Worm (Caenorhabditis elegans): Measurements from ENCODE around the gene fbxl-3.

Gene fbxl-3

ce11 chrII:5384282-5384681, 14.4 kb downstream of the fbxl-3 start:
- TF ChIP-seq cnd-1 (tag; optimal IDR thresholded peaks at IDR 0.05) (no peak), blmp-1 (tag; optimal IDR thresholded peaks at IDR 0.05) (no peak), nhr-2 (tag; optimal IDR thresholded peaks at IDR 0.05) (no peak), flh-1 (GFP tag; optimal IDR thresholded peaks at IDR 0.05) (no peak), nhr-237 (tag; optimal IDR thresholded peaks at IDR 0.05) (no peak), bed-3 (GFP tag; optimal IDR thresholded peaks at IDR 0.05) (no peak), ceh-39 (tag; optimal IDR thresholded peaks at IDR 0.05) (no peak), mep-1 (tag; optimal IDR thresholded peaks at IDR 0.05) (no peak), elt-3 (tag; optimal IDR thresholded peaks at IDR 0.05) (no peak), M03D4.4 (tag; optimal IDR thresholded peaks at IDR 0.05) (no peak), mls-2 (tag; optimal IDR thresholded peaks at IDR 0.05) (no peak), lsy-2 (tag; optimal IDR thresholded peaks at IDR 0.05) (no peak), ham-2 (GFP tag; optimal IDR thresholded peaks at IDR 0.05) (no peak), elt-1 (tag; optimal IDR thresholded peaks at IDR 0.05; ENCODE audit: borderline replicate concordance, insufficient read depth) (no peak), nhr-12 (tag; optimal IDR thresholded peaks at IDR 0.05) (no peak), nhr-76 (tag; optimal IDR thresholded peaks at IDR 0.05) (no peak)

- TF ChIP-seq nhr-2 (tag; optimal IDR thresholded peaks at IDR 0.05) (peak; percentile 90), elt-1 (tag; optimal IDR thresholded peaks at IDR 0.05; ENCODE audit: borderline replicate concordance, insufficient read depth) (no peak), nhr-237 (tag; optimal IDR thresholded peaks at IDR 0.05) (peak; percentile 32), unc-39 (tag; optimal IDR thresholded peaks at IDR 0.05) (no peak), cnd-1 (tag; optimal IDR thresholded peaks at IDR 0.05) (peak; percentile 24), lsy-2 (tag; optimal IDR thresholded peaks at IDR 0.05) (peak; percentile 2), ces-1 (GFP tag; optimal IDR thresholded peaks at IDR 0.05) (no peak), sem-2 (GFP tag; optimal IDR thresholded peaks at IDR 0.05) (no peak), mep-1 (tag; optimal IDR thresholded peaks at IDR 0.05) (peak; percentile 47), sptf-1 (tag; optimal IDR thresholded peaks at IDR 0.05) (peak; percentile 20), bed-3 (GFP tag; optimal IDR thresholded peaks at IDR 0.05) (no peak), ham-2 (GFP tag; optimal IDR thresholded peaks at IDR 0.05) (peak; percentile 57), unc-120 (tag; optimal IDR thresholded peaks at IDR 0.05; ENCODE audit: poor library complexity, severe bottlenecking) (no peak), nhr-76 (tag; optimal IDR thresholded peaks at IDR 0.05) (no peak), ztf-11 (tag; optimal IDR thresholded peaks at IDR 0.05) (no peak), nhr-12 (tag; optimal IDR thresholded peaks at IDR 0.05) (no peak), nhr-28 (tag; optimal IDR thresholded peaks at IDR 0.05) (no peak), blmp-1 (tag; optimal IDR thresholded peaks at IDR 0.05) (no peak)
These were observed 19.1 kb downstream of the fbxl-3 start, which contains the start of gene pkc-3 for ce11 chrII:5379614-5380077. TSS of gene pkc-3 (plus strand) at chrII:5380027.

- no peak for TF ChIP-seq cnd-1 (tag; optimal IDR thresholded peaks at IDR 0.05)
- no peak for TF ChIP-seq ztf-11 (tag; optimal IDR thresholded peaks at IDR 0.05)
- TF ChIP-seq tbx-8 (GFP tag; optimal IDR thresholded peaks at IDR 0.05) = no peak
- TF ChIP-seq unc-39 (tag; optimal IDR thresholded peaks at IDR 0.05) = no peak
- TF ChIP-seq nhr-12 (tag; optimal IDR thresholded peaks at IDR 0.05) = no peak
- TF ChIP-seq lsy-2 (tag; optimal IDR thresholded peaks at IDR 0.05) = no peak
- TF ChIP-seq mls-2 (tag; optimal IDR thresholded peaks at IDR 0.05) = no peak
- no peak for TF ChIP-seq unc-120 (tag; optimal IDR thresholded peaks at IDR 0.05; ENCODE audit: poor library complexity, severe bottlenecking)
- TF ChIP-seq ceh-83 (GFP tag; optimal IDR thresholded peaks at IDR 0.05) = no peak
- no peak for TF ChIP-seq zip-8 (tag; optimal IDR thresholded peaks at IDR 0.05)
- no peak for TF ChIP-seq blmp-1 (tag; optimal IDR thresholded peaks at IDR 0.05)
These were observed 20.5 kb downstream of the fbxl-3 start for ce11 chrII:5378239-5378521.

ce11 chrII:5377467-5378238, 21.0 kb downstream of the fbxl-3 start, which contains the start of gene prdx-2:
TSS of gene prdx-2 (plus strand) at chrII:5378195.
- TF ChIP-seq nhr-237 (tag; optimal IDR thresholded peaks at IDR 0.05) (no peak), lsy-2 (tag; optimal IDR thresholded peaks at IDR 0.05) (peak; percentile 70)

- TF ChIP-seq nhr-12 (tag; optimal IDR thresholded peaks at IDR 0.05) (no peak), zip-8 (tag; optimal IDR thresholded peaks at IDR 0.05) (no peak), unc-120 (tag; optimal IDR thresholded peaks at IDR 0.05; ENCODE audit: poor library complexity, severe bottlenecking) (no peak), snpc-4 (tag; optimal IDR thresholded peaks at IDR 0.05) (no peak), drap-1 (GFP tag; optimal IDR thresholded peaks at IDR 0.05) (no peak), tbx-8 (GFP tag; optimal IDR thresholded peaks at IDR 0.05) (no peak), blmp-1 (tag; optimal IDR thresholded peaks at IDR 0.05) (no peak), unc-62 (GFP tag; optimal IDR thresholded peaks at IDR 0.05) (no peak), ceh-43 (GFP tag; optimal IDR thresholded peaks at IDR 0.05) (no peak), nhr-76 (tag; optimal IDR thresholded peaks at IDR 0.05) (no peak), ces-1 (GFP tag; optimal IDR thresholded peaks at IDR 0.05) (no peak), elt-1 (tag; optimal IDR thresholded peaks at IDR 0.05; ENCODE audit: borderline replicate concordance, insufficient read depth) (no peak)
These were observed 23.7 kb downstream of the fbxl-3 start, which contains the start of gene algn-2 for ce11 chrII:5374967-5375366. TSS of gene algn-2 (plus strand) at chrII:5375267.
